Worm (Caenorhabditis elegans) whole organism, young adult: ENCODE data around the gene T20B12.3.

Experiments used
- F33H1.4 ChIP-seq: fragments of 200-800 bp; sonication (Bioruptor generic); IDR thresholded peaks from 2 replicates; pipeline ENCODE4 v1.3.6; 2022; ENCODE audit warnings: missing genetic modification reagents, missing genetic modification characterization, missing compliant biosample characterization
- ZK185.1 ChIP-seq: sonication (generic microtip); optimal IDR thresholded peaks from 2 replicates; lab custom pipeline; 2016; ENCODE audit warnings: mild to moderate bottlenecking, missing genetic modification characterization, missing compliant biosample characterization; ENCODE audit not compliant: poor library complexity, severe bottlenecking
- ama-1 ChIP-seq, 3 experiments: fragments of 150-350 bp in 1 of 3; sonication (generic microtip) in 2 of 3; optimal IDR thresholded peaks; 2 replicates each; lab custom pipeline; 2014 to 2018; ENCODE audit warnings: missing biosample characterization in 2 of 3, missing genetic modification characterization in 2 of 3, missing genetic modification reagents in 2 of 3
- dpff-1 ChIP-seq: sonication (generic microtip); optimal IDR thresholded peaks from 2 replicates; lab custom pipeline; 2017; ENCODE audit warnings: mild to moderate bottlenecking, missing genetic modification characterization, missing compliant biosample characterization
- dpl-1 ChIP-seq: fragments of 150-350 bp; optimal IDR thresholded peaks from 2 replicates; lab custom pipeline; 2014; ENCODE audit warnings: missing biosample characterization, missing genetic modification reagents, missing genetic modification characterization
- hrde-1 ChIP-seq: sonication (generic microtip); optimal IDR thresholded peaks from 2 replicates; lab custom pipeline; 2016; ENCODE audit warnings: missing genetic modification characterization, mild to moderate bottlenecking, missing compliant biosample characterization, moderate library complexity, missing genotype, missing genetic modification reagents, borderline replicate concordance
- nfya-1 ChIP-seq: sonication (generic microtip); optimal IDR thresholded peaks from 2 replicates; lab custom pipeline; 2017; ENCODE audit warnings: antibody characterized with exemption, missing compliant biosample characterization, missing genetic modification characterization, borderline replicate concordance; ENCODE audit not compliant: insufficient read depth
- nhr-80 ChIP-seq: sonication (generic microtip); optimal IDR thresholded peaks from 2 replicates; lab custom pipeline; 2016; ENCODE audit warnings: missing genetic modification characterization, missing compliant biosample characterization
- pha-4 ChIP-seq: fragments of 150-350 bp; sonication (generic microtip); optimal IDR thresholded peaks from 2 replicates; lab custom pipeline; 2014; ENCODE audit warnings: missing biosample characterization, missing genetic modification reagents, missing genetic modification characterization
- rec-8 ChIP-seq, 2 experiments: sonication (generic microtip); optimal IDR thresholded peaks; 2 replicates each; lab custom pipeline; 2016; ENCODE audit warnings: mild to moderate bottlenecking in 2 of 2, missing genetic modification characterization in 2 of 2, missing genetic modification reagents in 2 of 2, missing genotype in 2 of 2, missing biosample characterization in 1 of 2, missing compliant biosample characterization in 1 of 2, moderate library complexity in 1 of 2
- snpc-4 ChIP-seq, 5 experiments: fragments of 150-350 bp in 1 of 5; sonication (generic microtip) in 4 of 5; optimal IDR thresholded peaks; 2 replicates each; lab custom pipeline; 2014 to 2018; ENCODE audit warnings: missing genetic modification characterization in 5 of 5, missing biosample characterization in 3 of 5, antibody characterized with exemption in 2 of 5, mild to moderate bottlenecking in 2 of 5, missing compliant biosample characterization in 2 of 5, missing genotype in 2 of 5, moderate library complexity in 2 of 5, missing genetic modification reagents in 1 of 5
- somi-1 ChIP-seq: fragments of 200-800 bp; sonication (Bioruptor generic); optimal IDR thresholded peaks from 2 replicates; lab custom pipeline; 2018; ENCODE audit warnings: mild to moderate bottlenecking, missing genetic modification characterization, missing compliant biosample characterization
- unc-130 ChIP-seq: sonication (generic microtip); optimal IDR thresholded peaks from 2 replicates; lab custom pipeline; 2016; ENCODE audit warnings: missing genetic modification reagents, missing genetic modification characterization, missing compliant biosample characterization

- TF ChIP-seq ama-1 (optimal IDR thresholded peaks at IDR 0.05; lab: Kevin White, UChicago) (no peak), ama-1 (GFP tag; optimal IDR thresholded peaks at IDR 0.05; lab: Kevin White, UChicago) (no peak), F33H1.4 (GFP tag; lab: Robert Waterston, UW) (no peak), snpc-4 (GFP tag; optimal IDR thresholded peaks at IDR 0.05; lab: Kevin White, UChicago) (no peak), snpc-4 (tag; optimal IDR thresholded peaks at IDR 0.05; lab: Kevin White, UChicago) (no peak), unc-130 (GFP tag; lab: Kevin White, UChicago) (no peak), somi-1 (GFP tag; lab: Kevin White, UChicago) (no peak), dpff-1 (tag; lab: Kevin White, UChicago) (no peak), pha-4 (tag; lab: Kevin White, UChicago) (no peak), nfya-1 (no peak), rec-8 (tag; optimal IDR thresholded peaks at IDR 0.05; lab: Kevin White, UChicago) (no peak), dpl-1 (GFP tag; lab: Kevin White, UChicago) (no peak), nhr-80 (tag; lab: Kevin White, UChicago) (no peak), hrde-1 (tag; lab: Kevin White, UChicago) (no peak), ZK185.1 (tag; lab: Kevin White, UChicago) (no peak)
These were observed 16.3 kb upstream of the T20B12.3 start, which contains the start of gene F08F8.11 for ce11 chrIII:7365602-7366001.
